Fruit fly (Drosophila melanogaster): ENCODE data around the gene mRpL11.

Gene mRpL11

dm6 chr3R:14513420-14513819 lies 1.8 kb downstream of the mRpL11 start, which contains the start of gene CG8461:
CG8461 (minus strand) TSS chr3R:14513637.
- TF ChIP-seq Eip78C (GFP tag) (peak; percentile 46), fkh (GFP tag; optimal IDR thresholded peaks at IDR 0.05) (peak; percentile 83), ss (GFP tag; optimal IDR thresholded peaks at IDR 0.05) (no peak)

- no peak for TF ChIP-seq CG6792 (GFP tag; optimal IDR thresholded peaks at IDR 0.05)
- no peak for TF ChIP-seq dac (GFP tag; optimal IDR thresholded peaks at IDR 0.05)
- TF ChIP-seq CG9139 (GFP tag; optimal IDR thresholded peaks at IDR 0.05), result no peak
- TF ChIP-seq Blimp-1 (GFP tag; optimal IDR thresholded peaks at IDR 0.05), result no peak
- TF ChIP-seq CG4318 (GFP tag; optimal IDR thresholded peaks at IDR 0.05), result no peak
- TF ChIP-seq vri (GFP tag; optimal IDR thresholded peaks at IDR 0.05), result no peak
- no peak for TF ChIP-seq pdm3 (GFP tag; optimal IDR thresholded peaks at IDR 0.05)
- TF ChIP-seq Smox (GFP tag; optimal IDR thresholded peaks at IDR 0.05), result no peak
- TF ChIP-seq CG34406 (GFP tag; optimal IDR thresholded peaks at IDR 0.05), result no peak
- TF ChIP-seq CG11294 (GFP tag; IDR thresholded peaks at IDR 0.05), result no peak
- no peak for TF ChIP-seq Met (GFP tag; optimal IDR thresholded peaks at IDR 0.05)
- no peak for TF ChIP-seq CG3919 (GFP tag; optimal IDR thresholded peaks at IDR 0.05)
- no peak for TF ChIP-seq CG6276 (GFP tag; optimal IDR thresholded peaks at IDR 0.05)
- TF ChIP-seq esn (GFP tag; optimal IDR thresholded peaks at IDR 0.05), result no peak
- no peak for TF ChIP-seq CG7368 (GFP tag; optimal IDR thresholded peaks at IDR 0.05)
These were observed 5.1 kb downstream of the mRpL11 start, which contains the start of gene CG34273 for dm6 chr3R:14516742-14517141. CG34273 (plus strand) TSS chr3R:14517042.

DNA sequence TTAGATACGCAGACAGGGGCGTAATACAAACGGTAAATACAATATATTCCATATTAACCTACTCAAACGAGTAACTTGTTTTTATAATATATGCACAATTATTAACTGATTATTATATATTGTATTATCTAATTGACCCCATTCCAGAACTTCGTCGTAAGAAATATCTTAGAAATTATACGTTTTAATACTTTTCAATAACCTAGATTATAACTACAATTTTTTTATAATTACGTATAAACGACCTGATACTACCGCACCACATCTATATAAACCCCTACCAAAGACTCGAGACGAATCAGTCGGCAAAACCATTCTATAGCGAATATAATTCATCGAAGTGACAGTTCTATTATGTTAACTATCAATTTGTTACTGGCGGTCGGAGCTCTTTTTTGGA lies 9.1 kb downstream of the mRpL11 start, which contains the start of gene Cyp313a1:
TSS of gene Cyp313a1 (plus strand) at position 301 of the 400 bp plus-strand sequence.
- TF ChIP-seq Hr38 (GFP tag; optimal IDR thresholded peaks at IDR 0.05), result no peak
- TF ChIP-seq fd59A (GFP tag; optimal IDR thresholded peaks at IDR 0.05), result no peak
- no peak for TF ChIP-seq spab (GFP tag; optimal IDR thresholded peaks at IDR 0.05)
- no peak for TF ChIP-seq Eip75B (GFP tag; optimal IDR thresholded peaks at IDR 0.05)
- no peak for TF ChIP-seq eg (GFP tag; IDR thresholded peaks at IDR 0.05)
- no peak for TF ChIP-seq CG8632 (GFP tag; optimal IDR thresholded peaks at IDR 0.05)
- TF ChIP-seq Sox15 (GFP tag; optimal IDR thresholded peaks at IDR 0.05), result no peak
- no peak for TF ChIP-seq CG15336 (GFP tag; IDR thresholded peaks at IDR 0.05)
- TF ChIP-seq pdm3 (GFP tag; optimal IDR thresholded peaks at IDR 0.05), result no peak
- TF ChIP-seq lz (GFP tag; optimal IDR thresholded peaks at IDR 0.05), result no peak
- TF ChIP-seq Gug (GFP tag; IDR thresholded peaks at IDR 0.05), result no peak
- no peak for TF ChIP-seq CG34406 (GFP tag; optimal IDR thresholded peaks at IDR 0.05)

DNA sequence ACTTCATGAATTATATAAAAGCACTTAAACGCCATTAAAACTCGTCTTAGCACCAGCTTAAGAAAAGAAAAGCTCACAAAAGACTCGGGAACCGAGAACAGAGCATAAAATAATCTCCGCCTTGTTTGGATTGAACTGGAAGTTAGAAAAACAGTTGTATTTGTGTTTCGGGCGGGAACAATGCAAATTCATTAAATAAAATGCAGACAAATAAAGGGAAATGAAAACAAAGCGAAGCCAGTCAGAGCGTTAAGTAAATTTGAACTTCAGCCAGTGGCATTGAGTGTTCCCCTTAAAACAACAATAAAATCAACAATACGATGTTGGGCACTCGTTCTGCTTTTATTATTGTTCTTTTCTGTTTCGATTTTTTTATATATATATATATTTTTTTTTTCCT lies 15.0 kb downstream of the mRpL11 start:
- TF ChIP-seq fkh (GFP tag; optimal IDR thresholded peaks at IDR 0.05) (peak; percentile 65), acj6 (GFP tag; optimal IDR thresholded peaks at IDR 0.05) (no peak)

DNA sequence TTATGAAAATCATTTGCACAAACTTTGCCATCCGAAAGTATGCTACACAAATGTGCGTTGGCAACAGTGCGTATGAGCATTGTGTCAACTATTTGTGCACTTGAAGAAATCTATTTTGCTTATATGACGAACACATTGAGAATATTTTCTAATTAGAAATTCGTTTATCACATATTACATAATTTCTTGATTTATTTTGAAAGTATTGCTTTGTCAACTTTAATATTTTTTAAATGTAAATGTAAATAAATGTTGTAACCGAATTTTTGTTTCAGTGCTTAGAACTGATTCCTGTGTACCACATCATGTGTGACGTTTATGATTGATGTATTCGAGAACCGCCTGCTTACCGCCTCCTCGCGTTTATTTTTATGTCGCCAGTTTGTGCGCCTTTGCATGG lies 30.4 kb downstream of the mRpL11 start:
- no peak for TF ChIP-seq CG8632 (GFP tag; optimal IDR thresholded peaks at IDR 0.05)
- no peak for TF ChIP-seq CG6792 (GFP tag; optimal IDR thresholded peaks at IDR 0.05)
- no peak for TF ChIP-seq CG11294 (GFP tag; IDR thresholded peaks at IDR 0.05)
- TF ChIP-seq CG6276 (GFP tag; optimal IDR thresholded peaks at IDR 0.05), result no peak
- no peak for TF ChIP-seq salr (GFP tag; optimal IDR thresholded peaks at IDR 0.05)
- TF ChIP-seq vri (GFP tag; optimal IDR thresholded peaks at IDR 0.05), result no peak
- TF ChIP-seq svp (GFP tag), result no peak
- no peak for TF ChIP-seq topi (GFP tag; optimal IDR thresholded peaks at IDR 0.05)
- no peak for TF ChIP-seq esn (GFP tag; optimal IDR thresholded peaks at IDR 0.05)
- TF ChIP-seq CG10669 (GFP tag; optimal IDR thresholded peaks at IDR 0.05), result no peak
- no peak for TF ChIP-seq Sox15 (GFP tag; optimal IDR thresholded peaks at IDR 0.05)
- TF ChIP-seq CG6163 (GFP tag; IDR thresholded peaks at IDR 0.05), result no peak
- no peak for TF ChIP-seq fd59A (GFP tag; optimal IDR thresholded peaks at IDR 0.05)

All from whole organism, prepupa.